Worm (Caenorhabditis elegans): Measurements from ENCODE around the gene cap-2.

The cap-2 gene

ce11 chrII:10840067-10840466, 28.9 kb upstream of the cap-2 start (continued):
- no peak for TF ChIP-seq pqm-1 (tag; optimal IDR thresholded peaks at IDR 0.05)
- no peak for TF ChIP-seq unc-30 (tag; optimal IDR thresholded peaks at IDR 0.05)
- TF ChIP-seq nhr-71 (tag; optimal IDR thresholded peaks at IDR 0.05), result peak; percentile 91
- TF ChIP-seq fkh-4 (tag; optimal IDR thresholded peaks at IDR 0.05; ENCODE audit: borderline replicate concordance), result peak; percentile 39
- peak; percentile 58 for TF ChIP-seq ztf-4 (tag; optimal IDR thresholded peaks at IDR 0.05)
- TF ChIP-seq lin-13 (GFP tag; optimal IDR thresholded peaks at IDR 0.05), result peak; percentile 84
- TF ChIP-seq elt-2 (tag; optimal IDR thresholded peaks at IDR 0.05), result peak; percentile 55
- peak; percentile 53; the same call in 1 of the 2 replicates for TF ChIP-seq mab-9 (GFP tag; IDR thresholded peaks at IDR 0.05)
- no peak for TF ChIP-seq sptf-1 (tag; optimal IDR thresholded peaks at IDR 0.05)
- no peak for TF ChIP-seq nhr-28 (tag; optimal IDR thresholded peaks at IDR 0.05)
- TF ChIP-seq nhr-47 (tag; optimal IDR thresholded peaks at IDR 0.05), result peak; percentile 90
- TF ChIP-seq lin-39 (tag; optimal IDR thresholded peaks at IDR 0.05), result no peak
- TF ChIP-seq nhr-85 (tag), result peak; percentile 82
- TF ChIP-seq ceh-88 (GFP tag; IDR thresholded peaks at IDR 0.05), result peak; percentile 59; the same call in 1 of the 2 replicates
- peak; percentile 85 for TF ChIP-seq nhr-19 (GFP tag; conservative IDR thresholded peaks at IDR 0.05)
- TF ChIP-seq ama-1 (optimal IDR thresholded peaks at IDR 0.05), result no peak
- TF ChIP-seq nhr-237 (tag; optimal IDR thresholded peaks at IDR 0.05), result peak; percentile 23
- no peak for TF ChIP-seq pag-3 (tag; optimal IDR thresholded peaks at IDR 0.05; ENCODE audit: borderline replicate concordance, insufficient read depth)
- TF ChIP-seq irx-1 (tag; optimal IDR thresholded peaks at IDR 0.05), result peak; percentile 77
- peak; percentile 58 to 70 (median 69) for TF ChIP-seq dpl-1 (GFP tag; optimal IDR thresholded peaks at IDR 0.05)
- TF ChIP-seq rnt-1 (tag; optimal IDR thresholded peaks at IDR 0.05), result peak; percentile 93
- TF ChIP-seq hlh-17 (GFP tag; optimal IDR thresholded peaks at IDR 0.05; ENCODE audit: borderline replicate concordance), result no peak
- peak; percentile 80 for TF ChIP-seq aly-2 (tag; optimal IDR thresholded peaks at IDR 0.05)
- 0 out of 2 replicates have a peak, but pooled peaks have one; percentile 25 for TF ChIP-seq unc-98 (GFP tag; IDR thresholded peaks at IDR 0.05)
- TF ChIP-seq Y116A8C.19 (tag; optimal IDR thresholded peaks at IDR 0.05; ENCODE audit: borderline replicate concordance), result no peak
- TF ChIP-seq lsy-2 (tag; optimal IDR thresholded peaks at IDR 0.05), result peak; percentile 77 to 79
- no peak for TF ChIP-seq aha-1 (tag; optimal IDR thresholded peaks at IDR 0.05)
- TF ChIP-seq unc-130 (tag; optimal IDR thresholded peaks at IDR 0.05), result peak; percentile 80
- peak; percentile 85 for TF ChIP-seq lin-14 (GFP tag; optimal IDR thresholded peaks at IDR 0.05)
- no peak for TF ChIP-seq sup-37 (GFP tag; optimal IDR thresholded peaks at IDR 0.05)
- peak; percentile 39 for TF ChIP-seq snpc-4 (tag; optimal IDR thresholded peaks at IDR 0.05)
- TF ChIP-seq fkh-8 (tag; optimal IDR thresholded peaks at IDR 0.05), result peak; percentile 82
- peak; percentile 88 for TF ChIP-seq C16A3.4 (tag; optimal IDR thresholded peaks at IDR 0.05)
- peak; percentile 35 for TF ChIP-seq pax-3 (tag; optimal IDR thresholded peaks at IDR 0.05)
- TF ChIP-seq nhr-11 (tag; optimal IDR thresholded peaks at IDR 0.05), result no peak
- peak; percentile 85 for TF ChIP-seq C04F5.9 (tag; optimal IDR thresholded peaks at IDR 0.05)
- peak; percentile 62 for TF ChIP-seq unc-86 (tag; optimal IDR thresholded peaks at IDR 0.05)
- peak; percentile 77 for TF ChIP-seq ceh-8 (GFP tag; optimal IDR thresholded peaks at IDR 0.05)
- no peak for TF ChIP-seq hpl-2 (GFP tag; optimal IDR thresholded peaks at IDR 0.05)
- peak; percentile 72 to 88 (median 82) for TF ChIP-seq ceh-82 (tag; optimal IDR thresholded peaks at IDR 0.05)
- TF ChIP-seq lin-15B (tag; optimal IDR thresholded peaks at IDR 0.05), result no peak
- peak; percentile 9 to 86 for TF ChIP-seq mdl-1 (tag; optimal IDR thresholded peaks at IDR 0.05)
- peak; percentile 72 for TF ChIP-seq xbp-1 (tag; optimal IDR thresholded peaks at IDR 0.05)
- no peak for TF ChIP-seq ets-5 (GFP tag; IDR thresholded peaks at IDR 0.05)
- peak; percentile 86 for TF ChIP-seq swsn-7 (tag; optimal IDR thresholded peaks at IDR 0.05)
- TF ChIP-seq alr-1 (tag; optimal IDR thresholded peaks at IDR 0.05; ENCODE audit: borderline replicate concordance), result no peak
- peak; percentile 76 for TF ChIP-seq lir-3 (tag; optimal IDR thresholded peaks at IDR 0.05; ENCODE audit: poor library complexity)
- peak; percentile 82 for TF ChIP-seq mep-1 (tag; optimal IDR thresholded peaks at IDR 0.05)
- peak; percentile 78 for TF ChIP-seq fkh-10 (GFP tag; optimal IDR thresholded peaks at IDR 0.05)
- no peak for TF ChIP-seq C34B4.2 (tag; optimal IDR thresholded peaks at IDR 0.05)
- peak; percentile 69 to 78 for TF ChIP-seq efl-1 (optimal IDR thresholded peaks at IDR 0.05)
- TF ChIP-seq efl-1 (GFP tag; optimal IDR thresholded peaks at IDR 0.05 in 1 of 2), result peak; percentile 62 to 98
- TF ChIP-seq hlh-4 (tag; optimal IDR thresholded peaks at IDR 0.05), result no peak

Data from whole organism, L1 larva.